Fruit fly (Drosophila melanogaster) whole organism, embryonic: ENCODE data around the gene Irbp18.

Experiments
- CG10431 ChIP-seq: fragments of 200-800 bp; sonication (Bioruptor generic); optimal IDR thresholded peaks from 3 replicates; lab custom pipeline; 2018; ENCODE audit warnings: missing biosample characterization, mild to moderate bottlenecking, missing genetic modification characterization
- CG10654 ChIP-seq: fragments of 200-800 bp; sonication (Bioruptor generic); optimal IDR thresholded peaks from 2 replicates; lab custom pipeline; 2016; ENCODE audit warnings: missing biosample characterization, missing genetic modification characterization
- CG13287 ChIP-seq: fragments of 200-800 bp; sonication (Bioruptor generic); IDR thresholded peaks from 2 replicates; pipeline ENCODE4 v1.3.6; 2022; ENCODE audit warnings: missing biosample characterization, missing genetic modification characterization; ENCODE audit not compliant: partially characterized antibody
- CG14667 ChIP-seq: fragments of 200-800 bp; sonication (Bioruptor generic); IDR thresholded peaks from 2 replicates; pipeline ENCODE4 v1.3.6; 2022; ENCODE audit warnings: missing biosample characterization, missing genetic modification characterization
- CG15601 ChIP-seq: fragments of 200-800 bp; sonication (Bioruptor generic); optimal IDR thresholded peaks from 3 replicates; lab custom pipeline; 2019; ENCODE audit warnings: missing biosample characterization, mild to moderate bottlenecking, missing genetic modification characterization, moderate library complexity
- CG16779 ChIP-seq: fragments of 200-800 bp; sonication (Bioruptor generic); IDR thresholded peaks from 2 replicates; pipeline ENCODE4 v1.3.6; 2022; ENCODE audit warnings: missing biosample characterization, missing genetic modification characterization
- CG17359 ChIP-seq: fragments of 200-800 bp; sonication (Bioruptor generic); optimal IDR thresholded peaks from 3 replicates; lab custom pipeline; 2018; ENCODE audit warnings: missing biosample characterization, mild to moderate bottlenecking, missing genetic modification characterization, moderate library complexity
- CG30020 ChIP-seq: fragments of 200-800 bp; optimal IDR thresholded peaks from 2 replicates; lab custom pipeline; 2019; ENCODE audit warnings: missing biosample characterization, mild to moderate bottlenecking, missing genetic modification characterization, moderate library complexity
- CG30403 ChIP-seq: fragments of 200-800 bp; sonication (Bioruptor generic); optimal IDR thresholded peaks from 3 replicates; lab custom pipeline; 2016; ENCODE audit warnings: missing biosample characterization, missing genetic modification characterization
- CG31224 ChIP-seq: fragments of 200-800 bp; sonication (Bioruptor generic); IDR thresholded peaks from 2 replicates; pipeline ENCODE4 v1.3.6; 2022; ENCODE audit warnings: missing biosample characterization, missing genetic modification characterization
- CG33213 ChIP-seq: fragments of 200-800 bp; sonication (Bioruptor generic); optimal IDR thresholded peaks from 3 replicates; lab custom pipeline; 2016; ENCODE audit warnings: missing biosample characterization, missing genetic modification characterization
- CG33557 ChIP-seq: fragments of 200-800 bp; sonication (Bioruptor generic); optimal IDR thresholded peaks from 2 replicates; lab custom pipeline; 2019; ENCODE audit warnings: missing biosample characterization, mild to moderate bottlenecking, missing genetic modification characterization, moderate library complexity
- CG3838 ChIP-seq: fragments of 200-800 bp; sonication (Bioruptor generic); optimal IDR thresholded peaks from 3 replicates; lab custom pipeline; 2016; ENCODE audit warnings: missing biosample characterization, missing genetic modification characterization
- CG4404 ChIP-seq: fragments of 200-800 bp; sonication (Bioruptor generic); IDR thresholded peaks from 2 replicates; pipeline ENCODE4 v1.3.6; 2022; ENCODE audit warnings: missing biosample characterization, missing genetic modification characterization
- CG5180 ChIP-seq: fragments of 200-800 bp; sonication (Bioruptor generic); optimal IDR thresholded peaks from 3 replicates; lab custom pipeline; 2017; ENCODE audit warnings: missing biosample characterization, missing genetic modification characterization, mild to moderate bottlenecking, moderate library complexity, missing genetic modification reagents
- CG6254 ChIP-seq: fragments of 200-800 bp; sonication (Bioruptor generic); optimal IDR thresholded peaks from 3 replicates; lab custom pipeline; 2017; ENCODE audit warnings: mild to moderate bottlenecking, missing biosample characterization, missing genetic modification reagents, missing genetic modification characterization
- CG6813 ChIP-seq: fragments of 200-800 bp; sonication (Bioruptor generic); optimal IDR thresholded peaks from 2 replicates; lab custom pipeline; 2017; ENCODE audit warnings: missing biosample characterization, missing genetic modification characterization, mild to moderate bottlenecking, moderate library complexity, missing genetic modification reagents
- CG7786 ChIP-seq: fragments of 200-800 bp; sonication (Bioruptor generic); optimal IDR thresholded peaks from 2 replicates; lab custom pipeline; 2016; ENCODE audit warnings: missing biosample characterization, missing genetic modification characterization
- CG7963 ChIP-seq: fragments of 200-800 bp; sonication (Bioruptor generic); IDR thresholded peaks from 3 replicates; pipeline ENCODE4 v1.3.6; 2022; ENCODE audit warnings: missing biosample characterization, missing genetic modification characterization; ENCODE audit not compliant: partially characterized antibody
- Dad ChIP-seq: fragments of 200-800 bp; sonication (Bioruptor generic); optimal IDR thresholded peaks from 3 replicates; lab custom pipeline; 2016; ENCODE audit warnings: missing biosample characterization, missing genetic modification characterization
- Dbx ChIP-seq: fragments of 200-800 bp; sonication (Bioruptor generic); IDR thresholded peaks from 3 replicates; pipeline ENCODE4 v1.3.6; 2022; ENCODE audit warnings: missing biosample characterization, missing genetic modification characterization
- Dip2 ChIP-seq: fragments of 200-800 bp; sonication (Bioruptor generic); IDR thresholded peaks from 2 replicates; pipeline ENCODE4 v1.3.6; 2022; ENCODE audit warnings: missing biosample characterization, missing genetic modification characterization
- Doc3 ChIP-seq: fragments of 200-800 bp; sonication (Bioruptor generic); IDR thresholded peaks from 3 replicates; pipeline ENCODE4 v1.3.6; 2022; ENCODE audit warnings: missing biosample characterization, missing genetic modification characterization; ENCODE audit not compliant: partially characterized antibody
- Drgx ChIP-seq: fragments of 200-800 bp; sonication (Bioruptor generic); IDR thresholded peaks from 2 replicates; pipeline ENCODE4 v1.3.6; 2022; ENCODE audit warnings: missing biosample characterization, missing genetic modification characterization
- HLHmδ ChIP-seq: fragments of 200-800 bp; sonication (Bioruptor generic); optimal IDR thresholded peaks from 2 replicates; lab custom pipeline; 2018; ENCODE audit warnings: missing biosample characterization, mild to moderate bottlenecking, missing genetic modification characterization, moderate library complexity
- Hand ChIP-seq: fragments of 200-800 bp; sonication (Bioruptor generic); optimal IDR thresholded peaks from 2 replicates; lab custom pipeline; 2017; ENCODE audit warnings: mild to moderate bottlenecking, missing biosample characterization, missing genetic modification reagents, missing genetic modification characterization
- Mrtf ChIP-seq: fragments of 200-800 bp; sonication (Bioruptor generic); IDR thresholded peaks from 3 replicates; pipeline ENCODE4 v1.3.6; 2022; ENCODE audit warnings: missing biosample characterization, missing genetic modification characterization
- NC2α ChIP-seq: fragments of 200-800 bp; sonication (Bioruptor generic); optimal IDR thresholded peaks from 2 replicates; lab custom pipeline; 2016; ENCODE audit warnings: missing biosample characterization, missing genetic modification characterization
- NK7.1 ChIP-seq: fragments of 200-800 bp; sonication (Bioruptor generic); optimal IDR thresholded peaks from 3 replicates; lab custom pipeline; 2016; ENCODE audit warnings: missing biosample characterization, missing genetic modification characterization
- Neu2 ChIP-seq: fragments of 200-800 bp; sonication (Bioruptor generic); optimal IDR thresholded peaks from 3 replicates; lab custom pipeline; 2016; ENCODE audit warnings: missing biosample characterization, missing genetic modification characterization, borderline replicate concordance
- Nf-YA ChIP-seq: fragments of 200-800 bp; sonication (Bioruptor generic); IDR thresholded peaks from 2 replicates; pipeline ENCODE4 v1.3.6; 2022; ENCODE audit warnings: missing biosample characterization, missing genetic modification characterization
- NfI ChIP-seq: fragments of 200-800 bp; sonication (Bioruptor generic); optimal IDR thresholded peaks from 3 replicates; lab custom pipeline; 2018; ENCODE audit warnings: missing biosample characterization, mild to moderate bottlenecking, missing genetic modification characterization, moderate library complexity
- Rfx ChIP-seq: fragments of 200-800 bp; sonication (Bioruptor generic); IDR thresholded peaks from 2 replicates; pipeline ENCODE4 v1.3.6; 2022; ENCODE audit warnings: missing biosample characterization, missing genetic modification characterization
- Six4 ChIP-seq: fragments of 200-800 bp; sonication (Bioruptor generic); optimal IDR thresholded peaks from 2 replicates; lab custom pipeline; 2016; ENCODE audit warnings: missing biosample characterization, missing genetic modification characterization
- Sry-δ ChIP-seq: fragments of 200-800 bp; sonication (Bioruptor generic); optimal IDR thresholded peaks from 2 replicates; lab custom pipeline; 2016; ENCODE audit warnings: missing biosample characterization, missing genetic modification characterization
- ftz-f1 ChIP-seq: fragments of 200-800 bp; sonication (Bioruptor generic); optimal IDR thresholded peaks from 2 replicates; lab custom pipeline; 2016; ENCODE audit warnings: missing biosample characterization, missing genetic modification characterization
- gce ChIP-seq: fragments of 200-800 bp; sonication (Bioruptor generic); IDR thresholded peaks from 3 replicates; pipeline ENCODE4 v1.3.6; 2022; ENCODE audit warnings: missing biosample characterization, missing genetic modification characterization
- h ChIP-seq: fragments of >200 bp; optimal IDR thresholded peaks from 2 replicates; lab custom pipeline; 2017
- insv ChIP-seq, 2 experiments: fragments of 200-800 bp; sonication (Bioruptor generic); optimal IDR thresholded peaks; 3 replicates each; lab custom pipeline; 2016 to 2018; ENCODE audit warnings: missing biosample characterization in 2 of 2, missing genetic modification characterization in 2 of 2
- jigr1 ChIP-seq: fragments of 200-800 bp; sonication (Bioruptor generic); IDR thresholded peaks from 3 replicates; pipeline ENCODE4 v1.3.6; 2022; ENCODE audit warnings: missing biosample characterization, missing genetic modification characterization
- jing ChIP-seq: fragments of 200-800 bp; sonication (Bioruptor generic); optimal IDR thresholded peaks from 2 replicates; lab custom pipeline; 2018; ENCODE audit warnings: missing biosample characterization, mild to moderate bottlenecking, missing genetic modification characterization
- mam ChIP-seq: fragments of 200-800 bp; sonication (Bioruptor generic); optimal IDR thresholded peaks from 3 replicates; lab custom pipeline; 2016; ENCODE audit warnings: missing biosample characterization, missing genetic modification characterization
- org-1 ChIP-seq: fragments of 200-800 bp; sonication (Bioruptor generic); optimal IDR thresholded peaks from 2 replicates; lab custom pipeline; 2017; ENCODE audit warnings: missing biosample characterization, missing genetic modification characterization
- p53 ChIP-seq: fragments of 200-800 bp; sonication (Bioruptor generic); optimal IDR thresholded peaks from 2 replicates; lab custom pipeline; 2016; ENCODE audit warnings: missing biosample characterization, missing genetic modification characterization
- slbo ChIP-seq: fragments of 200-800 bp; sonication (Bioruptor generic); IDR thresholded peaks from 2 replicates; pipeline ENCODE4 v1.3.6; 2022; ENCODE audit warnings: missing biosample characterization, missing genetic modification characterization
- sob ChIP-seq: fragments of 200-800 bp; sonication (Bioruptor generic); IDR thresholded peaks from 2 replicates; pipeline ENCODE4 v1.3.6; 2022; ENCODE audit warnings: missing biosample characterization, missing genetic modification characterization
- sqz ChIP-seq: fragments of 200-800 bp; sonication (Bioruptor generic); optimal IDR thresholded peaks from 3 replicates; lab custom pipeline; 2018; ENCODE audit warnings: missing biosample characterization, mild to moderate bottlenecking, missing genetic modification characterization
- unc-4 ChIP-seq: fragments of 200-800 bp; sonication (Bioruptor generic); IDR thresholded peaks from 2 replicates; pipeline ENCODE4 v1.3.6; 2022; ENCODE audit warnings: missing biosample characterization, missing genetic modification characterization; ENCODE audit not compliant: partially characterized antibody
- wek ChIP-seq: fragments of 200-800 bp; sonication (Bioruptor generic); optimal IDR thresholded peaks from 3 replicates; lab custom pipeline; 2018; ENCODE audit warnings: missing biosample characterization, mild to moderate bottlenecking, missing genetic modification characterization, moderate library complexity
- zen ChIP-seq: fragments of 200-800 bp; sonication (Bioruptor generic); optimal IDR thresholded peaks from 3 replicates; lab custom pipeline; 2018; ENCODE audit warnings: missing biosample characterization, mild to moderate bottlenecking, missing genetic modification characterization, moderate library complexity
- zf30C ChIP-seq: fragments of 200-800 bp; sonication (Bioruptor generic); optimal IDR thresholded peaks from 3 replicates; lab custom pipeline; 2018; ENCODE audit warnings: missing biosample characterization, mild to moderate bottlenecking, missing genetic modification characterization

Gene Irbp18

dm6 chr3L:11093046-11093520 lies 4.9 kb downstream of the Irbp18 start, which contains the start of gene JIL-1 (continued):
- TF ChIP-seq Doc3 (GFP tag; lab: Robert Waterston, UW) (peak; percentile 69), CG4404 (GFP tag; lab: Robert Waterston, UW) (peak; percentile 54; the same call in 1 of the 2 replicates), CG6813 (GFP tag; lab: Kevin White, UChicago) (no peak), jing (GFP tag; lab: Kevin White, UChicago) (no peak), Six4 (no peak), CG6254 (GFP tag; lab: Kevin White, UChicago) (no peak), Nf-YA (GFP tag; lab: Robert Waterston, UW) (peak; percentile 9; the same call in 1 of the 2 replicates), CG3838 (GFP tag; lab: Kevin White, UChicago) (no peak), zf30C (GFP tag; lab: Kevin White, UChicago) (no peak), Dbx (GFP tag; lab: Robert Waterston, UW) (peak; percentile 93), Dip2 (GFP tag; lab: Robert Waterston, UW) (no peak), CG7786 (peak; percentile 37), CG10654 (GFP tag; lab: Kevin White, UChicago) (peak; percentile 28), zen (tag; lab: Kevin White, UChicago) (peak; percentile 55), gce (GFP tag; lab: Robert Waterston, UW) (no peak), jigr1 (GFP tag; lab: Robert Waterston, UW) (no peak), wek (GFP tag; lab: Kevin White, UChicago) (no peak), Mrtf (GFP tag; lab: Robert Waterston, UW) (peak; percentile 55; the same call in 1 of the 3 replicates), Neu2 (GFP tag; lab: Kevin White, UChicago) (no peak), org-1 (peak; percentile 15), CG31224 (GFP tag; lab: Robert Waterston, UW) (peak; percentile 65), slbo (GFP tag; lab: Robert Waterston, UW) (peak; percentile 93), CG7963 (peak; percentile 79), NK7.1 (GFP tag; lab: Kevin White, UChicago) (no peak), sqz (peak; percentile 13), CG33557 (GFP tag; lab: Kevin White, UChicago) (peak; percentile 28), NC2α (GFP tag; lab: Kevin White, UChicago) (no peak), unc-4 (GFP tag; lab: Robert Waterston, UW) (peak; percentile 87), CG33213 (peak; percentile 58), Hand (no peak), CG13287 (peak; percentile 88), Dad (peak; percentile 69), HLHmδ (peak; percentile 10), ftz-f1 (GFP tag; lab: Kevin White, UChicago) (no peak), CG10431 (GFP tag; lab: Kevin White, UChicago) (peak; percentile 4), CG17359 (tag; lab: Kevin White, UChicago) (peak; percentile 62), CG5180 (GFP tag; lab: Kevin White, UChicago) (no peak), h (lab: Kevin White, UChicago) (no peak), CG14667 (GFP tag; lab: Robert Waterston, UW) (peak; percentile 41; the same call in 1 of the 2 replicates), CG15601 (tag; lab: Kevin White, UChicago) (peak; percentile 39), Sry-δ (GFP tag; lab: Kevin White, UChicago) (peak; percentile 65), CG30403 (GFP tag; lab: Kevin White, UChicago) (peak; percentile 77), Rfx (GFP tag; lab: Robert Waterston, UW) (peak; percentile 94), p53 (no peak), CG30020 (tag; lab: Kevin White, UChicago) (peak; percentile 33), sob (GFP tag; lab: Robert Waterston, UW) (peak; percentile 93), CG16779 (GFP tag; lab: Robert Waterston, UW) (peak; percentile 72; the same call in 1 of the 2 replicates), NfI (GFP tag; lab: Kevin White, UChicago) (peak; percentile 72), mam (peak; percentile 64), Drgx (peak; percentile 24; the same call in 1 of the 2 replicates), insv (GFP tag; optimal IDR thresholded peaks at IDR 0.05; lab: Kevin White, UChicago) (no peak)
